Worm (Caenorhabditis elegans) whole organism, mixed stage, embryonic: ENCODE results near the gene gei-13.

Experiments
- ceh-39 ChIP-seq: fragments of 150-350 bp; optimal IDR thresholded peaks from 2 replicates; lab custom pipeline; 2014; ENCODE audit warnings: missing biosample characterization, missing genetic modification characterization
- lsy-2 ChIP-seq: fragments of 150-350 bp; optimal IDR thresholded peaks from 2 replicates; lab custom pipeline; 2014; ENCODE audit warnings: missing biosample characterization, missing genetic modification characterization
- pha-4 ChIP-seq: fragments of 150-350 bp; optimal IDR thresholded peaks from 2 replicates; lab custom pipeline; 2018; ENCODE audit warnings: missing biosample characterization, missing genetic modification reagents, missing genetic modification characterization

ce11 chrIII:9664484-9665221 lies 27.7 kb upstream of the gei-13 start:
- TF ChIP-seq pha-4 (tag; lab: Kevin White, UChicago) (peak; percentile 51), lsy-2 (tag; lab: Kevin White, UChicago) (no peak), ceh-39 (no peak)
